Fruit fly (Drosophila melanogaster) whole organism, embryonic: ENCODE results near the gene Sfp33A2.

Source experiments
- Bdp1 ChIP-seq: fragments of 200-800 bp; sonication (Bioruptor generic); optimal IDR thresholded peaks from 3 replicates; lab custom pipeline; 2016; ENCODE audit warnings: missing biosample characterization, missing genetic modification characterization
- CG10321 ChIP-seq: fragments of 200-800 bp; sonication (Bioruptor generic); IDR thresholded peaks from 2 replicates; pipeline ENCODE4 v1.3.6; 2022; ENCODE audit warnings: missing biosample characterization, missing genetic modification characterization
- CG12104 ChIP-seq: fragments of 200-800 bp; sonication (Bioruptor generic); optimal IDR thresholded peaks from 3 replicates; lab custom pipeline; 2016; ENCODE audit warnings: missing biosample characterization, missing genetic modification characterization
- CG12942 ChIP-seq: fragments of 200-800 bp; sonication (Bioruptor generic); optimal IDR thresholded peaks from 3 replicates; lab custom pipeline; 2016; ENCODE audit warnings: missing biosample characterization, missing genetic modification characterization
- CG13287 ChIP-seq: fragments of 200-800 bp; sonication (Bioruptor generic); IDR thresholded peaks from 2 replicates; pipeline ENCODE4 v1.3.6; 2022; ENCODE audit warnings: missing biosample characterization, missing genetic modification characterization; ENCODE audit not compliant: partially characterized antibody
- CG13624 ChIP-seq: fragments of 200-800 bp; sonication (Bioruptor generic); optimal IDR thresholded peaks from 2 replicates; lab custom pipeline; 2016; ENCODE audit warnings: missing biosample characterization, missing genetic modification characterization
- CG16815 ChIP-seq: fragments of 200-800 bp; sonication (Bioruptor generic); optimal IDR thresholded peaks from 3 replicates; lab custom pipeline; 2017; ENCODE audit warnings: missing biosample characterization, mild to moderate bottlenecking, missing genetic modification characterization
- CG18011 ChIP-seq: fragments of 200-800 bp; sonication (Bioruptor generic); optimal IDR thresholded peaks from 2 replicates; lab custom pipeline; 2017; ENCODE audit warnings: missing biosample characterization, missing genetic modification characterization, mild to moderate bottlenecking, moderate library complexity, missing genotype
- CG2875 ChIP-seq: fragments of 200-800 bp; sonication (Bioruptor generic); optimal IDR thresholded peaks from 2 replicates; lab custom pipeline; 2017; ENCODE audit warnings: missing biosample characterization, mild to moderate bottlenecking, missing genetic modification characterization, missing genetic modification reagents
- CG4360 ChIP-seq: fragments of 200-800 bp; sonication (Bioruptor generic); IDR thresholded peaks from 2 replicates; pipeline ENCODE4 v1.3.6; 2022; ENCODE audit warnings: missing biosample characterization, missing genetic modification characterization
- CG43689 ChIP-seq: fragments of 200-800 bp; sonication (Bioruptor generic); IDR thresholded peaks from 2 replicates; pipeline ENCODE4 v1.3.6; 2022; ENCODE audit warnings: missing biosample characterization, missing genetic modification characterization
- CG4404 ChIP-seq: fragments of 200-800 bp; sonication (Bioruptor generic); IDR thresholded peaks from 2 replicates; pipeline ENCODE4 v1.3.6; 2022; ENCODE audit warnings: missing biosample characterization, missing genetic modification characterization
- CG5245 ChIP-seq: fragments of 200-800 bp; sonication (Bioruptor generic); optimal IDR thresholded peaks from 3 replicates; lab custom pipeline; 2016; ENCODE audit warnings: missing biosample characterization, missing genetic modification characterization
- CG7357 ChIP-seq: fragments of 200-800 bp; sonication (Bioruptor generic); IDR thresholded peaks from 3 replicates; pipeline ENCODE4 v1.3.6; 2022; ENCODE audit warnings: missing biosample characterization, missing genetic modification characterization
- CG9876 ChIP-seq: fragments of 200-800 bp; sonication (Bioruptor generic); optimal IDR thresholded peaks from 2 replicates; lab custom pipeline; 2016; ENCODE audit warnings: missing biosample characterization, missing genetic modification characterization
- CkIIα-i1 ChIP-seq: fragments of 200-800 bp; sonication (Bioruptor generic); IDR thresholded peaks from 2 replicates; pipeline ENCODE4 v1.3.6; 2022; ENCODE audit warnings: missing biosample characterization, missing genetic modification characterization
- CoRest ChIP-seq: fragments of 200-800 bp; sonication (Bioruptor generic); optimal IDR thresholded peaks from 3 replicates; lab custom pipeline; 2018; ENCODE audit warnings: missing biosample characterization, mild to moderate bottlenecking, missing genetic modification characterization, moderate library complexity
- Dp ChIP-seq: fragments of 200-800 bp; sonication (Bioruptor generic); optimal IDR thresholded peaks from 2 replicates; lab custom pipeline; 2018; ENCODE audit warnings: missing biosample characterization, mild to moderate bottlenecking, missing genetic modification characterization, moderate library complexity
- HLH3B ChIP-seq: fragments of 200-800 bp; sonication (Bioruptor generic); IDR thresholded peaks from 2 replicates; pipeline ENCODE4 v1.3.6; 2022; ENCODE audit warnings: missing biosample characterization, missing genetic modification characterization
- HLH54F ChIP-seq: fragments of 200-800 bp; sonication (Bioruptor generic); optimal IDR thresholded peaks from 3 replicates; lab custom pipeline; 2016; ENCODE audit warnings: missing biosample characterization, missing genetic modification characterization
- Hr39 ChIP-seq: fragments of >200 bp; optimal IDR thresholded peaks from 2 replicates; lab custom pipeline; 2017
- Lim3 ChIP-seq: fragments of 200-800 bp; sonication (Bioruptor generic); IDR thresholded peaks from 2 replicates; pipeline ENCODE4 v1.3.6; 2022; ENCODE audit warnings: missing biosample characterization, missing genetic modification characterization
- MTF-1 ChIP-seq: fragments of 200-800 bp; sonication (Bioruptor generic); optimal IDR thresholded peaks from 2 replicates; lab custom pipeline; 2018; ENCODE audit warnings: missing biosample characterization, mild to moderate bottlenecking, missing genetic modification characterization, borderline replicate concordance
- PHDP ChIP-seq: fragments of 200-800 bp; sonication (Bioruptor generic); optimal IDR thresholded peaks from 3 replicates; lab custom pipeline; 2018; ENCODE audit warnings: missing biosample characterization, mild to moderate bottlenecking, missing genetic modification characterization, moderate library complexity
- Ptx1 ChIP-seq: fragments of 200-800 bp; sonication (Bioruptor generic); IDR thresholded peaks from 2 replicates; pipeline ENCODE4 v1.3.6; 2022; ENCODE audit warnings: missing biosample characterization, missing genetic modification characterization
- ac ChIP-seq: fragments of 200-800 bp; sonication (Bioruptor generic); optimal IDR thresholded peaks from 3 replicates; lab custom pipeline; 2017; ENCODE audit warnings: missing biosample characterization, mild to moderate bottlenecking, missing genetic modification characterization
- aop ChIP-seq: fragments of 200-800 bp; sonication (Bioruptor generic); IDR thresholded peaks from 2 replicates; pipeline ENCODE4 v1.3.6; 2022; ENCODE audit warnings: missing biosample characterization, missing genetic modification characterization
- ap ChIP-seq: fragments of 200-800 bp; sonication (Bioruptor generic); IDR thresholded peaks from 2 replicates; pipeline ENCODE4 v1.3.6; 2022; ENCODE audit warnings: missing biosample characterization, missing genetic modification characterization
- corto ChIP-seq: fragments of 200-800 bp; sonication (Bioruptor generic); optimal IDR thresholded peaks from 2 replicates; lab custom pipeline; 2016; ENCODE audit warnings: missing biosample characterization, mild to moderate bottlenecking, missing genetic modification characterization, moderate library complexity
- croc ChIP-seq: fragments of 200-800 bp; sonication (Bioruptor generic); conservative IDR thresholded peaks from 3 replicates; pipeline ENCODE4 v1.3.6; 2022; ENCODE audit warnings: missing biosample characterization, missing genetic modification characterization
- dimm ChIP-seq: fragments of 200-800 bp; sonication (Bioruptor generic); IDR thresholded peaks from 2 replicates; pipeline ENCODE4 v1.3.6; 2022; ENCODE audit warnings: missing biosample characterization, missing genetic modification characterization
- fru ChIP-seq: fragments of >200 bp; optimal IDR thresholded peaks from 2 replicates; lab custom pipeline; 2017
- grn ChIP-seq: fragments of 200-800 bp; sonication (Bioruptor generic); optimal IDR thresholded peaks from 3 replicates; lab custom pipeline; 2017; ENCODE audit warnings: missing biosample characterization, missing genetic modification characterization
- knrl ChIP-seq: fragments of 200-800 bp; sonication (Bioruptor generic); IDR thresholded peaks from 3 replicates; pipeline ENCODE4 v1.3.6; 2022; ENCODE audit warnings: missing biosample characterization, missing genetic modification characterization; ENCODE audit not compliant: partially characterized antibody
- lov ChIP-seq, 2 experiments: fragments of 200-800 bp in 1 of 2; fragments of >200 bp in 1 of 2; sonication (Bioruptor generic) in 1 of 2; IDR thresholded peaks in 1 of 2; optimal IDR thresholded peaks in 1 of 2; 2 replicates in 1 of 2; 3 replicates in 1 of 2; pipeline versions ENCODE4 v1.3.6 to Lab custom; 2017 to 2022; ENCODE audit warnings: missing biosample characterization in 1 of 2, missing genetic modification characterization in 1 of 2
- mld ChIP-seq: fragments of 200-800 bp; sonication (Bioruptor generic); IDR thresholded peaks from 3 replicates; pipeline ENCODE4 v1.3.6; 2022; ENCODE audit warnings: missing biosample characterization, missing genetic modification characterization; ENCODE audit not compliant: partially characterized antibody
- nerfin-1 ChIP-seq: fragments of 200-800 bp; sonication (Bioruptor generic); optimal IDR thresholded peaks from 3 replicates; lab custom pipeline; 2019; ENCODE audit warnings: missing biosample characterization, mild to moderate bottlenecking, missing genetic modification characterization, moderate library complexity
- oc ChIP-seq: fragments of 200-800 bp; sonication (Bioruptor generic); optimal IDR thresholded peaks from 2 replicates; lab custom pipeline; 2018; ENCODE audit warnings: missing biosample characterization, mild to moderate bottlenecking, missing genetic modification characterization, moderate library complexity
- pros ChIP-seq: fragments of 200-800 bp; sonication (Bioruptor generic); optimal IDR thresholded peaks from 3 replicates; lab custom pipeline; 2019; ENCODE audit warnings: missing biosample characterization, mild to moderate bottlenecking, missing genetic modification characterization, moderate library complexity
- row ChIP-seq: fragments of 200-800 bp; sonication (Bioruptor generic); IDR thresholded peaks from 3 replicates; pipeline ENCODE4 v1.3.6; 2022; ENCODE audit warnings: missing biosample characterization, missing genetic modification characterization
- sens-2 ChIP-seq: fragments of 200-800 bp; sonication (Bioruptor generic); IDR thresholded peaks from 2 replicates; pipeline ENCODE4 v1.3.6; 2022; ENCODE audit warnings: missing biosample characterization, missing genetic modification characterization
- shn ChIP-seq: fragments of 200-800 bp; sonication (Bioruptor generic); optimal IDR thresholded peaks from 3 replicates; lab custom pipeline; 2016; ENCODE audit warnings: missing biosample characterization, missing genetic modification characterization
- slbo ChIP-seq: fragments of 200-800 bp; sonication (Bioruptor generic); IDR thresholded peaks from 2 replicates; pipeline ENCODE4 v1.3.6; 2022; ENCODE audit warnings: missing biosample characterization, missing genetic modification characterization
- slp2 ChIP-seq: fragments of 200-800 bp; sonication (Bioruptor generic); optimal IDR thresholded peaks from 2 replicates; lab custom pipeline; 2016; ENCODE audit warnings: missing biosample characterization, missing genetic modification characterization
- tap ChIP-seq: fragments of 200-800 bp; optimal IDR thresholded peaks from 3 replicates; lab custom pipeline; 2019; ENCODE audit warnings: missing biosample characterization, mild to moderate bottlenecking, missing genetic modification characterization, moderate library complexity
- toy ChIP-seq: fragments of 200-800 bp; sonication (Bioruptor generic); IDR thresholded peaks from 2 replicates; pipeline ENCODE4 v1.3.6; 2022; ENCODE audit warnings: missing biosample characterization, missing genetic modification characterization
- trem ChIP-seq: fragments of 200-800 bp; optimal IDR thresholded peaks from 3 replicates; lab custom pipeline; 2019; ENCODE audit warnings: missing biosample characterization, mild to moderate bottlenecking, missing genetic modification characterization, moderate library complexity
- ttk ChIP-seq: fragments of 200-800 bp; sonication (Bioruptor generic); IDR thresholded peaks from 2 replicates; pipeline ENCODE4 v2.1.2; 2022; ENCODE audit warnings: missing biosample characterization, missing genetic modification characterization
- twi ChIP-seq: fragments of 200-800 bp; optimal IDR thresholded peaks from 2 replicates; lab custom pipeline; 2019; ENCODE audit warnings: missing biosample characterization, mild to moderate bottlenecking, missing genetic modification characterization, moderate library complexity
- zen ChIP-seq: fragments of 200-800 bp; sonication (Bioruptor generic); optimal IDR thresholded peaks from 3 replicates; lab custom pipeline; 2018; ENCODE audit warnings: missing biosample characterization, mild to moderate bottlenecking, missing genetic modification characterization, moderate library complexity

Gene Sfp33A2

DNA sequence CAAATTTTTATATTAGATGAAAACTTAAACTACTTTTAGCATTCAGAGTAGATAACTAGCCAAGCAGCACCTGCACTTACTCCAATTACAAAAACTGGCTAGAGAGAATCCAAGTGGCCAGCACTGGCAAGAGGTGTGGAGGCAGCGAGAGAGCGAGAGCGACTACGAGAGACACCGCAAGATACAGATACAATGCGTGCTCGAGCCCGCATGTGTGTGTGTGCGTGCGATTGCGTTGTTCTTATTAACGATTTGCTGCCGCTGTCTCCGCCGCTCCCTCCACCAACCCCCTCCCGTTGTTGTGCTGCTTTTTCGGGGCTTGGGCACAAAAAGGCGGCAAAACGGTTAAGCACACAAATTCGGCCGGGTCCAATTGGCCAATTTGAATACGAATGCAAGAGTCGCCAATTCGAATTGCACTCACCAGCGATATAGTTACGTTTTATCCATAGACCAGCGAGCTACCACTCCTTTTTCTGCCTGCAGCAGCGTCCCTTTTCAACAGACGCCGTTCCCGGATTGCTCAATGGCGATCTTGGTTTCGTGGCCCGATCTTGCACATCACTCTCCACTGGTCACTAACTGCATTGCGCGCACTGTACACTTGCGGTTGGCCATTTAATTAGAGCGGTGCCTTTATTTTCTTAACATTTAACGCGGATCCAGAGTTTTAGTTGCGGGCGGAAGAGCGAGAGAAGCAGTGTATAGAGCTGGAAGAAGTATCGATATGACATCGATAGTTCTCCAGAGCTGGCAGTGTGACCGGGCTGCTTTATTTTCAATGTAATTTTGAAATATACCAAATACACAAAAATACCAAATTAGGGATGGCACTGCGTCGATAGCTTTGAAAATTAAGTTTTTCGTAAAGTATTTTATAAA is 28.6 kb upstream of the Sfp33A2 start, which contains the start of gene crol (continued):
- no peak for TF ChIP-seq CG2875
- TF ChIP-seq CG13624 (GFP tag; lab: Kevin White, UChicago) = no peak
- TF ChIP-seq CG4404 = no peak
- peak; percentile 85 for TF ChIP-seq row (GFP tag; lab: Robert Waterston, UW)
- no peak for TF ChIP-seq CG16815 (GFP tag; lab: Kevin White, UChicago)
- TF ChIP-seq pros = peak; percentile 89
- no peak for TF ChIP-seq slp2 (GFP tag; lab: Kevin White, UChicago)
- no peak for TF ChIP-seq MTF-1 (GFP tag; lab: Kevin White, UChicago)
- TF ChIP-seq CG9876 (GFP tag; lab: Kevin White, UChicago) = no peak
- TF ChIP-seq ac (GFP tag; lab: Kevin White, UChicago) = no peak
- no peak for TF ChIP-seq nerfin-1 (tag; lab: Kevin White, UChicago)
- peak; percentile 48 for TF ChIP-seq slbo
- peak; percentile 36 for TF ChIP-seq CoRest (tag; lab: Kevin White, UChicago)
- no peak for TF ChIP-seq CkIIα-i1
- TF ChIP-seq toy (GFP tag; lab: Robert Waterston, UW) = no peak
- TF ChIP-seq Bdp1 (GFP tag; lab: Kevin White, UChicago) = no peak
- TF ChIP-seq CG10321 (GFP tag; lab: Robert Waterston, UW) = no peak
- TF ChIP-seq sens-2 (GFP tag; lab: Robert Waterston, UW) = no peak
- no peak for TF ChIP-seq twi
- no peak for TF ChIP-seq ap (GFP tag; lab: Robert Waterston, UW)
- TF ChIP-seq lov (optimal IDR thresholded peaks at IDR 0.05; lab: Kevin White, UChicago) = no peak
- TF ChIP-seq lov (GFP tag; IDR thresholded peaks at IDR 0.05; lab: Robert Waterston, UW) = no peak
- TF ChIP-seq oc = no peak
- TF ChIP-seq corto (GFP tag; lab: Kevin White, UChicago) = no peak
- TF ChIP-seq tap (tag; lab: Kevin White, UChicago) = peak; percentile 30
- no peak for TF ChIP-seq Hr39 (lab: Kevin White, UChicago)
- no peak for TF ChIP-seq CG43689 (GFP tag; lab: Robert Waterston, UW)
- TF ChIP-seq CG12104 = no peak
- TF ChIP-seq ttk (GFP tag; lab: Robert Waterston, UW) = 0 out of 2 replicates have a peak, but pooled peaks have one; percentile 16
- no peak for TF ChIP-seq zen (tag; lab: Kevin White, UChicago)
- TF ChIP-seq fru = no peak
- TF ChIP-seq HLH54F (GFP tag; lab: Kevin White, UChicago) = no peak
- no peak for TF ChIP-seq croc (GFP tag; lab: Robert Waterston, UW)
- TF ChIP-seq trem (tag; lab: Kevin White, UChicago) = peak; percentile 63
- peak; percentile 63; the same call in 2 of the 3 replicates for TF ChIP-seq mld (GFP tag; lab: Robert Waterston, UW)
- 0 out of 2 replicates have a peak, but pooled peaks have one; percentile 25 for TF ChIP-seq HLH3B (GFP tag; lab: Robert Waterston, UW)
- no peak for TF ChIP-seq CG7357 (GFP tag; lab: Robert Waterston, UW)
- TF ChIP-seq CG18011 (GFP tag; lab: Kevin White, UChicago) = no peak
- no peak for TF ChIP-seq PHDP (tag; lab: Kevin White, UChicago)
- TF ChIP-seq dimm (GFP tag; lab: Robert Waterston, UW) = no peak
- no peak for TF ChIP-seq grn (GFP tag; lab: Kevin White, UChicago)
- TF ChIP-seq CG5245 (GFP tag; lab: Kevin White, UChicago) = peak; percentile 6
- TF ChIP-seq Lim3 = no peak
- TF ChIP-seq knrl = peak; percentile 81
- peak; percentile 10 for TF ChIP-seq CG12942 (GFP tag; lab: Kevin White, UChicago)
- peak; percentile 41 for TF ChIP-seq Dp (GFP tag; lab: Kevin White, UChicago)
- no peak for TF ChIP-seq shn (GFP tag; lab: Kevin White, UChicago)
- peak; percentile 38; the same call in 1 of the 2 replicates for TF ChIP-seq aop (GFP tag; lab: Robert Waterston, UW)
- TF ChIP-seq Ptx1 (GFP tag; lab: Robert Waterston, UW) = no peak
- no peak for TF ChIP-seq CG4360 (GFP tag; lab: Robert Waterston, UW)
- peak; percentile 94 for TF ChIP-seq CG13287 (GFP tag; lab: Robert Waterston, UW)
